Worm (Caenorhabditis elegans) whole organism, early embryonic: Measurements from ENCODE around the gene ZC204.13.

Experiments used
- aly-1 ChIP-seq: sonication (generic microtip); optimal IDR thresholded peaks from 2 replicates; lab custom pipeline; 2016; ENCODE audit warnings: missing genetic modification characterization, missing compliant biosample characterization
- ama-1 ChIP-seq: fragments of 150-350 bp; optimal IDR thresholded peaks from 2 replicates; lab custom pipeline; 2014
- flt-1 ChIP-seq: fragments of 200-800 bp; sonication (Bioruptor generic); IDR thresholded peaks from 2 replicates; pipeline ENCODE4 v1.3.6; 2022; ENCODE audit warnings: missing genetic modification characterization, missing compliant biosample characterization
- hmbx-1 ChIP-seq: sonication (generic microtip); optimal IDR thresholded peaks from 2 replicates; lab custom pipeline; 2016; ENCODE audit warnings: mild to moderate bottlenecking, missing genetic modification characterization, missing compliant biosample characterization
- hmg-4 ChIP-seq: fragments of 200-800 bp; sonication (Bioruptor generic); optimal IDR thresholded peaks from 2 replicates; lab custom pipeline; 2018; ENCODE audit warnings: mild to moderate bottlenecking, missing genetic modification characterization, missing compliant biosample characterization
- hnd-1 ChIP-seq: sonication (generic microtip); optimal IDR thresholded peaks from 2 replicates; lab custom pipeline; 2016; ENCODE audit warnings: missing genetic modification characterization, missing compliant biosample characterization
- pes-1 ChIP-seq: fragments of 200-800 bp; sonication (Bioruptor generic); IDR thresholded peaks from 2 replicates; pipeline ENCODE4 v1.3.6; 2022; ENCODE audit warnings: missing genetic modification reagents, missing genetic modification characterization, missing compliant biosample characterization
- scrt-1 ChIP-seq: fragments of 200-800 bp; sonication (Bioruptor generic); IDR thresholded peaks from 2 replicates; pipeline ENCODE4 v1.3.6; 2022; ENCODE audit warnings: missing genetic modification characterization, missing compliant biosample characterization
- sea-1 ChIP-seq: fragments of 200-800 bp; sonication (Bioruptor generic); conservative IDR thresholded peaks from 2 replicates; pipeline ENCODE4 v1.3.6; 2022; ENCODE audit warnings: missing genetic modification characterization, missing compliant biosample characterization
- tbx-11 ChIP-seq: fragments of 200-800 bp; sonication (Bioruptor generic); IDR thresholded peaks from 2 replicates; pipeline ENCODE4 v1.3.6; 2022; ENCODE audit warnings: missing genetic modification characterization, missing compliant biosample characterization

ce11 chrII:1676088-1676487 lies 15.3 kb upstream of the ZC204.13 start, which contains the start of gene fbxb-17:
- no peak for TF ChIP-seq hnd-1
- no peak for TF ChIP-seq tbx-11
- TF ChIP-seq scrt-1 (GFP tag; lab: Robert Waterston, UW) = no peak
- TF ChIP-seq hmbx-1 (tag; lab: Kevin White, UChicago) = no peak
- no peak for TF ChIP-seq ama-1 (lab: Kevin White, UChicago)
- no peak for TF ChIP-seq hmg-4 (GFP tag; lab: Kevin White, UChicago)
- TF ChIP-seq flt-1 = no peak
- no peak for TF ChIP-seq aly-1 (tag; lab: Kevin White, UChicago)
- TF ChIP-seq sea-1 = no peak
- no peak for TF ChIP-seq pes-1 (GFP tag; lab: Robert Waterston, UW)
